Worm (Caenorhabditis elegans) whole organism, L1 larva: Measurements from ENCODE around the gene aat-2.

Source experiments
- blmp-1 ChIP-seq: fragments of 150-350 bp; optimal IDR thresholded peaks from 2 replicates; lab custom pipeline; 2014; ENCODE audit warnings: missing biosample characterization, missing genetic modification characterization
- dpl-1 ChIP-seq, 3 experiments: fragments of 150-350 bp in 2 of 3; sonication (generic microtip) in 1 of 3; optimal IDR thresholded peaks; 2 replicates each; lab custom pipeline; 2014 to 2017; ENCODE audit warnings: missing biosample characterization in 3 of 3, missing genetic modification characterization in 3 of 3, missing genetic modification reagents in 3 of 3
- egl-27 ChIP-seq, 2 experiments: fragments of 150-350 bp in 1 of 2; sonication (generic microtip); optimal IDR thresholded peaks; 3 replicates each; lab custom pipeline; 2017 to 2018; ENCODE audit warnings: missing biosample characterization in 2 of 2, missing genetic modification characterization in 2 of 2, missing genetic modification reagents in 2 of 2
- fkh-8 ChIP-seq: sonication (generic microtip); optimal IDR thresholded peaks from 2 replicates; lab custom pipeline; 2016; ENCODE audit warnings: mild to moderate bottlenecking, missing genetic modification characterization, missing compliant biosample characterization
- lin-15B ChIP-seq: fragments of 150-350 bp; sonication (generic microtip); optimal IDR thresholded peaks from 3 replicates; lab custom pipeline; 2014; ENCODE audit warnings: missing biosample characterization, missing genetic modification characterization
- lin-39 ChIP-seq: fragments of 150-350 bp; optimal IDR thresholded peaks from 2 replicates; lab custom pipeline; 2014; ENCODE audit warnings: missing biosample characterization, missing genetic modification reagents, missing genetic modification characterization
- mef-2 ChIP-seq: fragments of 150-350 bp; optimal IDR thresholded peaks from 2 replicates; lab custom pipeline; 2014; ENCODE audit warnings: missing biosample characterization, missing genetic modification characterization
- nhr-11 ChIP-seq: fragments of 150-350 bp; optimal IDR thresholded peaks from 2 replicates; lab custom pipeline; 2014; ENCODE audit warnings: missing biosample characterization, missing genetic modification characterization
- nhr-71 ChIP-seq: sonication (generic microtip); optimal IDR thresholded peaks from 2 replicates; lab custom pipeline; 2016; ENCODE audit warnings: mild to moderate bottlenecking, missing genetic modification characterization, moderate library complexity, missing compliant biosample characterization
- nhr-84 ChIP-seq: sonication (generic microtip); optimal IDR thresholded peaks from 2 replicates; lab custom pipeline; 2017; ENCODE audit warnings: missing biosample characterization, missing genetic modification characterization
- pqm-1 ChIP-seq: sonication (generic microtip); optimal IDR thresholded peaks from 3 replicates; lab custom pipeline; 2017; ENCODE audit warnings: missing biosample characterization, missing genetic modification characterization
- skn-1 ChIP-seq: fragments of 150-350 bp; optimal IDR thresholded peaks from 2 replicates; lab custom pipeline; 2014; ENCODE audit warnings: missing biosample characterization, missing genetic modification characterization
- unc-130 ChIP-seq: fragments of 150-350 bp; optimal IDR thresholded peaks from 2 replicates; lab custom pipeline; 2017; ENCODE audit warnings: missing biosample characterization, missing genetic modification characterization, inconsistent platforms
- unc-62 ChIP-seq: fragments of 150-350 bp; optimal IDR thresholded peaks from 2 replicates; lab custom pipeline; 2014; ENCODE audit warnings: missing biosample characterization, missing genetic modification reagents, missing genetic modification characterization

ce11 chrV:9266399-9266798 lies 20.2 kb upstream of the aat-2 start, which contains the start of gene slc-17.7:
- no peak for TF ChIP-seq nhr-11 (tag; lab: Kevin White, UChicago)
- TF ChIP-seq unc-130 = no peak
- no peak for TF ChIP-seq fkh-8 (tag; lab: Kevin White, UChicago)
- TF ChIP-seq lin-15B (tag; lab: Kevin White, UChicago) = no peak
- TF ChIP-seq lin-39 (tag; lab: Kevin White, UChicago) = no peak
- TF ChIP-seq unc-62 (GFP tag; lab: Kevin White, UChicago) = no peak
- TF ChIP-seq mef-2 = no peak
- TF ChIP-seq egl-27 (tag; optimal IDR thresholded peaks at IDR 0.05; lab: Kevin White, UChicago) = no peak
- TF ChIP-seq blmp-1 (tag; lab: Kevin White, UChicago) = no peak
- no peak for TF ChIP-seq dpl-1 (GFP tag; optimal IDR thresholded peaks at IDR 0.05; lab: Kevin White, UChicago)
- no peak for TF ChIP-seq nhr-71 (tag; lab: Kevin White, UChicago)
- no peak for TF ChIP-seq pqm-1 (tag; lab: Kevin White, UChicago)
- TF ChIP-seq skn-1 (tag; lab: Kevin White, UChicago) = no peak
- no peak for TF ChIP-seq nhr-84 (tag; lab: Kevin White, UChicago)
